Fruit fly (Drosophila melanogaster): ENCODE data around the gene rdgB.
A peak's percentile ranks its signal among the peaks of the same experiment; 100 is the strongest.

rdgB gene

dm6 chrX:13817418-13818171 lies 55.0 kb downstream of the rdgB start (continued):
- TF ChIP-seq stwl (tag; optimal IDR thresholded peaks at IDR 0.05) (no peak), Adf1 (GFP tag; IDR thresholded peaks at IDR 0.05) (no peak), CG12299 (tag; optimal IDR thresholded peaks at IDR 0.05) (no peak), CG18476 (GFP tag; optimal IDR thresholded peaks at IDR 0.05) (peak; percentile 27), Stat92E (GFP tag; optimal IDR thresholded peaks at IDR 0.05) (no peak), vnd (GFP tag; IDR thresholded peaks at IDR 0.05; ENCODE audit: partially characterized antibody) (no peak), CG17568 (GFP tag; optimal IDR thresholded peaks at IDR 0.05) (peak; percentile 9), cwo (GFP tag; optimal IDR thresholded peaks at IDR 0.05) (peak; percentile 17), CG14710 (tag; optimal IDR thresholded peaks at IDR 0.05) (no peak), CG14667 (GFP tag; IDR thresholded peaks at IDR 0.05) (no peak), insv (GFP tag; optimal IDR thresholded peaks at IDR 0.05) (no peak), Oaz (GFP tag; IDR thresholded peaks at IDR 0.05) (no peak), CG17612 (GFP tag; IDR thresholded peaks at IDR 0.05) (no peak), CG31365 (tag; optimal IDR thresholded peaks at IDR 0.05) (no peak), CG17385 (GFP tag; optimal IDR thresholded peaks at IDR 0.05) (peak; percentile 42), CG13287 (GFP tag; IDR thresholded peaks at IDR 0.05; ENCODE audit: partially characterized antibody) (no peak), Sin3A (optimal IDR thresholded peaks at IDR 0.05) (no peak), nau (GFP tag; optimal IDR thresholded peaks at IDR 0.05) (peak; percentile 71), Sox100B (GFP tag; optimal IDR thresholded peaks at IDR 0.05) (no peak), Ets65A (GFP tag) (no peak), CG4424 (GFP tag; optimal IDR thresholded peaks at IDR 0.05) (peak; percentile 26), E2f1 (GFP tag; IDR thresholded peaks at IDR 0.05) (0 out of 2 replicates have a peak, but pooled peaks have one; percentile 12), zen (tag; optimal IDR thresholded peaks at IDR 0.05) (no peak), hb (GFP tag; IDR thresholded peaks at IDR 0.05; ENCODE audit: partially characterized antibody) (no peak), HLH4C (GFP tag; IDR thresholded peaks at IDR 0.05; ENCODE audit: partially characterized antibody) (no peak), CG3065 (GFP tag; optimal IDR thresholded peaks at IDR 0.05) (no peak), CG18764 (GFP tag; optimal IDR thresholded peaks at IDR 0.05) (no peak), psq (GFP tag; optimal IDR thresholded peaks at IDR 0.05) (no peak), CG13624 (GFP tag; optimal IDR thresholded peaks at IDR 0.05) (peak; percentile 30), CG13123 (GFP tag; optimal IDR thresholded peaks at IDR 0.05) (no peak), CG10959 (GFP tag; IDR thresholded peaks at IDR 0.05) (no peak), CG11398 (GFP tag; optimal IDR thresholded peaks at IDR 0.05) (no peak), kni (GFP tag; optimal IDR thresholded peaks at IDR 0.05) (no peak), Mrtf (GFP tag; IDR thresholded peaks at IDR 0.05) (no peak), CG9797 (GFP tag; optimal IDR thresholded peaks at IDR 0.05) (no peak), rib (GFP tag; IDR thresholded peaks at IDR 0.05) (peak; percentile 43; the same call in 1 of the 2 replicates), danr (GFP tag; IDR thresholded peaks at IDR 0.05) (no peak), CG8281 (tag; optimal IDR thresholded peaks at IDR 0.05) (no peak), fru (optimal IDR thresholded peaks at IDR 0.05) (no peak), gce (GFP tag; IDR thresholded peaks at IDR 0.05) (no peak), CG3995 (GFP tag; optimal IDR thresholded peaks at IDR 0.05) (no peak), CG13424 (tag; optimal IDR thresholded peaks at IDR 0.05) (peak; percentile 41), gfzf (GFP tag; optimal IDR thresholded peaks at IDR 0.05) (no peak), pita (GFP tag; optimal IDR thresholded peaks at IDR 0.05) (no peak), fd96Cb (tag; optimal IDR thresholded peaks at IDR 0.05) (peak; percentile 37), CG9817 (tag; optimal IDR thresholded peaks at IDR 0.05) (peak; percentile 14), CG4707 (GFP tag; optimal IDR thresholded peaks at IDR 0.05) (no peak), sob (GFP tag; IDR thresholded peaks at IDR 0.05) (no peak), CG1647 (GFP tag; optimal IDR thresholded peaks at IDR 0.05) (no peak), CG2120 (GFP tag; optimal IDR thresholded peaks at IDR 0.05) (peak; percentile 67)
